Worm (Caenorhabditis elegans) whole organism, L2 larva: ENCODE results near the gene lap-1.

ENCODE experiments used
- C34F6.9 ChIP-seq: fragments of 150-350 bp; optimal IDR thresholded peaks from 2 replicates; lab custom pipeline; 2014; ENCODE audit warnings: missing biosample characterization, missing genetic modification characterization
- R02D3.7 ChIP-seq: fragments of 150-350 bp; optimal IDR thresholded peaks from 2 replicates; lab custom pipeline; 2014; ENCODE audit warnings: missing biosample characterization, missing genetic modification characterization
- ZK546.5 ChIP-seq: sonication (generic microtip); optimal IDR thresholded peaks from 2 replicates; lab custom pipeline; 2017; ENCODE audit warnings: missing biosample characterization, missing genetic modification characterization
- ama-1 ChIP-seq: fragments of 150-350 bp; optimal IDR thresholded peaks from 2 replicates; lab custom pipeline; 2018; ENCODE audit warnings: inconsistent platforms
- egl-27 ChIP-seq: sonication (generic microtip); optimal IDR thresholded peaks from 3 replicates; lab custom pipeline; 2017; ENCODE audit warnings: missing biosample characterization, missing genetic modification reagents, missing genetic modification characterization
- elt-1 ChIP-seq: fragments of 150-350 bp; optimal IDR thresholded peaks from 2 replicates; lab custom pipeline; 2014; ENCODE audit warnings: missing biosample characterization, missing genetic modification characterization
- lin-13 ChIP-seq: fragments of 150-350 bp; optimal IDR thresholded peaks from 2 replicates; lab custom pipeline; 2014; ENCODE audit warnings: missing biosample characterization, missing genetic modification reagents, missing genetic modification characterization
- lin-39 ChIP-seq: fragments of 150-350 bp; optimal IDR thresholded peaks from 2 replicates; lab custom pipeline; 2014; ENCODE audit warnings: missing biosample characterization, missing genetic modification reagents, missing genetic modification characterization
- lsy-2 ChIP-seq, 2 experiments: fragments of 150-350 bp in 1 of 2; sonication (generic microtip) in 1 of 2; optimal IDR thresholded peaks; 2 replicates each; lab custom pipeline; 2014 to 2017; ENCODE audit warnings: missing biosample characterization in 2 of 2, missing genetic modification characterization in 2 of 2
- mdl-1 ChIP-seq, 2 experiments: fragments of 150-350 bp in 1 of 2; sonication (generic microtip) in 1 of 2; optimal IDR thresholded peaks; 2 replicates each; lab custom pipeline; 2017; ENCODE audit warnings: missing biosample characterization in 2 of 2, missing genetic modification characterization in 2 of 2
- nhr-12 ChIP-seq: fragments of 150-350 bp; optimal IDR thresholded peaks from 2 replicates; lab custom pipeline; 2014; ENCODE audit warnings: missing biosample characterization, missing genetic modification characterization
- nhr-25 ChIP-seq: fragments of 150-350 bp; sonication (generic microtip); optimal IDR thresholded peaks from 3 replicates; lab custom pipeline; 2014; ENCODE audit warnings: missing biosample characterization, missing genetic modification characterization
- skn-1 ChIP-seq: sonication (generic microtip); optimal IDR thresholded peaks from 2 replicates; lab custom pipeline; 2017; ENCODE audit warnings: missing biosample characterization, missing genetic modification characterization
- unc-62 ChIP-seq: fragments of 150-350 bp; optimal IDR thresholded peaks from 2 replicates; lab custom pipeline; 2014; ENCODE audit warnings: missing biosample characterization, missing genetic modification reagents, missing genetic modification characterization

- TF ChIP-seq lsy-2 (tag; optimal IDR thresholded peaks at IDR 0.05; lab: Kevin White, UChicago) (no peak), ama-1 (peak; percentile 72), unc-62 (GFP tag; lab: Kevin White, UChicago) (no peak), mdl-1 (tag; optimal IDR thresholded peaks at IDR 0.05; lab: Kevin White, UChicago) (no peak), nhr-25 (tag; lab: Kevin White, UChicago) (no peak), egl-27 (tag; lab: Kevin White, UChicago) (no peak), C34F6.9 (no peak), skn-1 (no peak), lin-13 (no peak), elt-1 (tag; lab: Kevin White, UChicago) (no peak), ZK546.5 (no peak), R02D3.7 (tag; lab: Kevin White, UChicago) (no peak), lin-39 (tag; lab: Kevin White, UChicago) (no peak), nhr-12 (tag; lab: Kevin White, UChicago) (no peak)
Measured at ce11 chrIII:8444433-8445090, 42.8 kb upstream of the lap-1 start.
